Worm (Caenorhabditis elegans) whole organism, L4 larva: Measurements from ENCODE around the gene F35G12.12.

Experiments
- R02D3.7 ChIP-seq: fragments of 150-350 bp; sonication (generic microtip); optimal IDR thresholded peaks from 3 replicates; lab custom pipeline; 2014; ENCODE audit warnings: missing biosample characterization, missing genetic modification characterization
- T20F7.1 ChIP-seq: fragments of 200-800 bp; sonication (Bioruptor generic); optimal IDR thresholded peaks from 2 replicates; lab custom pipeline; 2018; ENCODE audit warnings: mild to moderate bottlenecking, missing genetic modification characterization, missing compliant biosample characterization
- aly-2 ChIP-seq: sonication (generic microtip); optimal IDR thresholded peaks from 2 replicates; lab custom pipeline; 2018; ENCODE audit warnings: missing biosample characterization, missing genetic modification characterization
- ama-1 ChIP-seq: fragments of 150-350 bp; optimal IDR thresholded peaks from 2 replicates; lab custom pipeline; 2014; ENCODE audit warnings: inconsistent platforms, mixed read lengths
- daf-12 ChIP-seq: fragments of 150-350 bp; optimal IDR thresholded peaks from 2 replicates; lab custom pipeline; 2014; ENCODE audit warnings: missing biosample characterization, missing genetic modification reagents, missing genetic modification characterization
- lin-13 ChIP-seq: fragments of 150-350 bp; optimal IDR thresholded peaks from 2 replicates; lab custom pipeline; 2014; ENCODE audit warnings: missing biosample characterization, missing genetic modification reagents, missing genetic modification characterization
- snpc-1.2 ChIP-seq: fragments of 200-800 bp; sonication (Bioruptor generic); IDR thresholded peaks from 2 replicates; pipeline ENCODE4 v1.3.6; 2022; ENCODE audit warnings: missing genetic modification reagents, missing genetic modification characterization, missing compliant biosample characterization

ce11 chrIII:4626148-4626922 is 44.7 kb downstream of the F35G12.12 start:
- no peak for TF ChIP-seq snpc-1.2 (GFP tag; lab: Robert Waterston, UW)
- no peak for TF ChIP-seq R02D3.7
- TF ChIP-seq lin-13 = no peak
- no peak for TF ChIP-seq daf-12 (tag; lab: Kevin White, UChicago)
- TF ChIP-seq aly-2 (tag; lab: Kevin White, UChicago) = no peak
- no peak for TF ChIP-seq ama-1
- no peak for TF ChIP-seq T20F7.1 (GFP tag; lab: Kevin White, UChicago)
